Fruit fly (Drosophila melanogaster) whole organism, wandering third instar larva: ENCODE measurements around the gene nocte.

Experiments
- Abd-B ChIP-seq: fragments of >200 bp; optimal IDR thresholded peaks from 2 replicates; lab custom pipeline; 2017; ENCODE audit warnings: missing biosample characterization, missing genetic modification characterization
- CG32264 ChIP-seq: fragments of 200-800 bp; sonication (Bioruptor generic); optimal IDR thresholded peaks from 2 replicates; lab custom pipeline; 2016; ENCODE audit warnings: missing biosample characterization, missing genetic modification characterization
- CG9705 ChIP-seq: fragments of 200-800 bp; sonication (Bioruptor generic); optimal IDR thresholded peaks from 2 replicates; lab custom pipeline; 2018; ENCODE audit warnings: missing biosample characterization, mild to moderate bottlenecking, missing genetic modification characterization
- CrebA ChIP-seq: fragments of 200-800 bp; sonication (Bioruptor generic); optimal IDR thresholded peaks from 2 replicates; lab custom pipeline; 2016; ENCODE audit warnings: missing biosample characterization, mild to moderate bottlenecking, missing genetic modification characterization, borderline replicate concordance
- Dfd ChIP-seq: fragments of >200 bp; optimal IDR thresholded peaks from 2 replicates; lab custom pipeline; 2017; ENCODE audit warnings: missing biosample characterization, missing genetic modification characterization
- Dif ChIP-seq: fragments of 200-275, 200-300 bp; sonication (Bioruptor generic); optimal IDR thresholded peaks from 2 replicates; lab custom pipeline; 2018; ENCODE audit warnings: missing biosample characterization, missing genetic modification characterization; ENCODE audit not compliant: partially characterized antibody
- GATAd ChIP-seq: sonication (Bioruptor generic); optimal IDR thresholded peaks from 2 replicates; lab custom pipeline; 2016; ENCODE audit warnings: missing biosample characterization, missing genetic modification characterization
- HLH106 ChIP-seq: fragments of 200-800 bp; optimal IDR thresholded peaks from 3 replicates; lab custom pipeline; 2019; ENCODE audit warnings: missing biosample characterization, mild to moderate bottlenecking, missing genetic modification characterization, moderate library complexity
- Hnf4 ChIP-seq: fragments of 200-800 bp; sonication (Bioruptor generic); optimal IDR thresholded peaks from 2 replicates; lab custom pipeline; 2016; ENCODE audit warnings: missing biosample characterization, mild to moderate bottlenecking, missing genetic modification characterization
- Hr78 ChIP-seq: fragments of >200 bp; optimal IDR thresholded peaks from 2 replicates; lab custom pipeline; 2017; ENCODE audit warnings: missing biosample characterization, missing genetic modification characterization
- Hr83 ChIP-seq: fragments of 200-300 bp; sonication (Bioruptor generic); optimal IDR thresholded peaks from 2 replicates; lab custom pipeline; 2016; ENCODE audit warnings: missing biosample characterization, mild to moderate bottlenecking, missing genetic modification characterization, moderate library complexity; ENCODE audit not compliant: poor library complexity, severe bottlenecking
- Jra ChIP-seq: sonication (Bioruptor generic); optimal IDR thresholded peaks from 2 replicates; lab custom pipeline; 2016; ENCODE audit warnings: missing biosample characterization, missing genetic modification characterization
- Mio ChIP-seq: sonication (Bioruptor generic); optimal IDR thresholded peaks from 2 replicates; lab custom pipeline; 2016; ENCODE audit warnings: missing biosample characterization, missing genetic modification characterization
- Myc ChIP-seq: fragments of >200 bp; optimal IDR thresholded peaks from 2 replicates; lab custom pipeline; 2017
- N ChIP-seq: fragments of >200 bp; optimal IDR thresholded peaks from 2 replicates; lab custom pipeline; 2018; ENCODE audit warnings: missing biosample characterization, missing external identifiers, missing genetic modification characterization
- OdsH ChIP-seq: fragments of 200-800 bp; sonication (Bioruptor generic); optimal IDR thresholded peaks from 2 replicates; lab custom pipeline; 2016; ENCODE audit warnings: missing biosample characterization, mild to moderate bottlenecking, missing genetic modification characterization
- Rel ChIP-seq, 2 experiments: fragments of 200-800 bp; sonication (Bioruptor generic) in 1 of 2; optimal IDR thresholded peaks; 2 replicates in 1 of 2; 3 replicates in 1 of 2; lab custom pipeline; 2016 to 2019; ENCODE audit warnings: mild to moderate bottlenecking in 2 of 2, missing biosample characterization in 2 of 2, missing genetic modification characterization in 2 of 2, moderate library complexity in 1 of 2
- Sp1 ChIP-seq: fragments of 200-800 bp; sonication (Bioruptor generic); optimal IDR thresholded peaks from 3 replicates; lab custom pipeline; 2019; ENCODE audit warnings: missing biosample characterization, mild to moderate bottlenecking, missing genetic modification characterization, moderate library complexity
- Vsx2 ChIP-seq: fragments of 200-300, 225-300 bp; sonication (Bioruptor generic); optimal IDR thresholded peaks from 2 replicates; lab custom pipeline; 2018; ENCODE audit warnings: missing biosample characterization, missing genetic modification characterization; ENCODE audit not compliant: partially characterized antibody
- br ChIP-seq: fragments of 200-800 bp; sonication (Bioruptor generic); optimal IDR thresholded peaks from 2 replicates; lab custom pipeline; 2016; ENCODE audit warnings: missing biosample characterization, missing genetic modification characterization
- brk ChIP-seq: fragments of 200-800 bp; sonication (Bioruptor generic); optimal IDR thresholded peaks from 2 replicates; lab custom pipeline; 2016; ENCODE audit warnings: missing biosample characterization, mild to moderate bottlenecking, missing genetic modification characterization
- dl ChIP-seq, 2 experiments: fragments of 175-275, 200-275 bp in 1 of 2; fragments of 200-275 bp in 1 of 2; sonication (Bioruptor generic); optimal IDR thresholded peaks; lab custom pipeline; 2018; ENCODE audit warnings: mild to moderate bottlenecking in 2 of 2, missing biosample characterization in 2 of 2, missing genetic modification characterization in 2 of 2, moderate library complexity in 2 of 2; ENCODE audit not compliant: partially characterized antibody in 2 of 2, insufficient read depth in 1 of 2
- dmrt93B ChIP-seq: fragments of 200-800 bp; sonication (Bioruptor generic); optimal IDR thresholded peaks from 2 replicates; lab custom pipeline; 2018; ENCODE audit warnings: missing biosample characterization, mild to moderate bottlenecking, missing genetic modification characterization
- dsf ChIP-seq: sonication (Bioruptor generic); optimal IDR thresholded peaks from 2 replicates; lab custom pipeline; 2016; ENCODE audit warnings: missing biosample characterization, missing genetic modification characterization, borderline replicate concordance
- ey ChIP-seq: fragments of 200-800 bp; sonication (Bioruptor generic); optimal IDR thresholded peaks from 2 replicates; lab custom pipeline; 2016; ENCODE audit warnings: missing biosample characterization, missing genetic modification characterization
- foxo ChIP-seq, 2 experiments: fragments of 200-800 bp; sonication (Bioruptor generic); optimal IDR thresholded peaks; 2 replicates in 1 of 2; 3 replicates in 1 of 2; lab custom pipeline; 2016 to 2017; ENCODE audit warnings: missing biosample characterization in 2 of 2, missing genetic modification characterization in 2 of 2
- fru ChIP-seq: fragments of 200-800 bp; sonication (Bioruptor generic); optimal IDR thresholded peaks from 3 replicates; lab custom pipeline; 2016; ENCODE audit warnings: missing biosample characterization, mild to moderate bottlenecking, missing genetic modification characterization
- h ChIP-seq: fragments of 200-800 bp; sonication (Bioruptor generic); optimal IDR thresholded peaks from 3 replicates; lab custom pipeline; 2016; ENCODE audit warnings: missing biosample characterization, mild to moderate bottlenecking, missing genetic modification characterization
- jim ChIP-seq: fragments of 175-275, 200-325 bp; sonication (Bioruptor generic); optimal IDR thresholded peaks from 2 replicates; lab custom pipeline; 2016; ENCODE audit warnings: missing biosample characterization, mild to moderate bottlenecking, missing genetic modification characterization
- lola ChIP-seq: fragments of >200 bp; optimal IDR thresholded peaks from 2 replicates; lab custom pipeline; 2017; ENCODE audit warnings: missing biosample characterization, missing genetic modification characterization
- pan ChIP-seq: fragments of >200 bp; optimal IDR thresholded peaks from 2 replicates; lab custom pipeline; 2017
- psq ChIP-seq: fragments of 200-800 bp; sonication (Bioruptor generic); optimal IDR thresholded peaks from 3 replicates; lab custom pipeline; 2017; ENCODE audit warnings: missing biosample characterization, mild to moderate bottlenecking, missing genetic modification characterization, moderate library complexity
- rgr ChIP-seq: fragments of 200-800 bp; sonication (Bioruptor generic); optimal IDR thresholded peaks from 3 replicates; lab custom pipeline; 2016; ENCODE audit warnings: missing biosample characterization, mild to moderate bottlenecking, missing genetic modification characterization
- sage ChIP-seq: fragments of 200-800 bp; sonication (Bioruptor generic); optimal IDR thresholded peaks from 2 replicates; lab custom pipeline; 2016; ENCODE audit warnings: missing biosample characterization, mild to moderate bottlenecking, missing genetic modification characterization
- sv ChIP-seq: fragments of 200-800 bp; sonication (Bioruptor generic); optimal IDR thresholded peaks from 3 replicates; lab custom pipeline; 2016; ENCODE audit warnings: missing biosample characterization, missing genetic modification characterization
- tai ChIP-seq: sonication (Bioruptor generic); optimal IDR thresholded peaks from 2 replicates; lab custom pipeline; 2016; ENCODE audit warnings: missing biosample characterization, missing genetic modification characterization
- woc ChIP-seq: sonication (Bioruptor generic); optimal IDR thresholded peaks from 2 replicates; lab custom pipeline; 2016; ENCODE audit warnings: missing biosample characterization, mild to moderate bottlenecking, missing genetic modification characterization

Gene nocte

dm6 chrX:10463056-10463710, 11.3 kb downstream of the nocte start:
- TF ChIP-seq brk (GFP tag; lab: Kevin White, UChicago): no peak
- no peak for TF ChIP-seq Myc (lab: Kevin White, UChicago)
- TF ChIP-seq tai (GFP tag; lab: Kevin White, UChicago): no peak
- TF ChIP-seq dsf (GFP tag; lab: Kevin White, UChicago): no peak
- no peak for TF ChIP-seq CG9705 (GFP tag; lab: Kevin White, UChicago)
- peak; percentile 29 for TF ChIP-seq fru (GFP tag; lab: Kevin White, UChicago)
- TF ChIP-seq Vsx2 (GFP tag; lab: Kevin White, UChicago): no peak
- peak; percentile 36 for TF ChIP-seq Hr83 (GFP tag; lab: Kevin White, UChicago)
- TF ChIP-seq Dfd (GFP tag; lab: Kevin White, UChicago): no peak
- TF ChIP-seq pan (lab: Kevin White, UChicago): no peak
- no peak for TF ChIP-seq CG32264 (GFP tag; lab: Kevin White, UChicago)
- no peak for TF ChIP-seq Rel (GFP tag; optimal IDR thresholded peaks at IDR 0.05; lab: Kevin White, UChicago)
- peak; percentile 5 for TF ChIP-seq Rel (tag; optimal IDR thresholded peaks at IDR 0.05; lab: Kevin White, UChicago)
- no peak for TF ChIP-seq dl (GFP tag; optimal IDR thresholded peaks at IDR 0.05; lab: Kevin White, UChicago; ENCODE audit: insufficient read depth in 1 of 2, partially characterized antibody in 2 of 2)
- no peak for TF ChIP-seq Jra
- TF ChIP-seq h (GFP tag; lab: Kevin White, UChicago): peak; percentile 19
- no peak for TF ChIP-seq br
- TF ChIP-seq ey: peak; percentile 0
- no peak for TF ChIP-seq CrebA (GFP tag; lab: Kevin White, UChicago)
- no peak for TF ChIP-seq Abd-B (GFP tag; lab: Kevin White, UChicago)
- TF ChIP-seq rgr: no peak
- TF ChIP-seq dmrt93B (GFP tag; lab: Kevin White, UChicago): no peak
- TF ChIP-seq lola (GFP tag; lab: Kevin White, UChicago): no peak
- peak; percentile 14 for TF ChIP-seq Sp1 (GFP tag; lab: Kevin White, UChicago)
- TF ChIP-seq Hr78 (GFP tag; lab: Kevin White, UChicago): no peak
- TF ChIP-seq foxo (GFP tag; optimal IDR thresholded peaks at IDR 0.05; lab: Kevin White, UChicago): peak in 1 of 2 experiments; percentile 42
- TF ChIP-seq HLH106 (tag; lab: Kevin White, UChicago): peak; percentile 16
- TF ChIP-seq jim (GFP tag; lab: Kevin White, UChicago): no peak
- TF ChIP-seq sage (GFP tag; lab: Kevin White, UChicago): no peak
- no peak for TF ChIP-seq sv (GFP tag; lab: Kevin White, UChicago)
- no peak for TF ChIP-seq woc (GFP tag; lab: Kevin White, UChicago)

- no peak for TF ChIP-seq N (GFP tag; lab: Kevin White, UChicago)
- peak; percentile 14 for TF ChIP-seq rgr
- TF ChIP-seq dsf (GFP tag; lab: Kevin White, UChicago): no peak
- no peak for TF ChIP-seq OdsH
- peak; percentile 3 for TF ChIP-seq Sp1 (GFP tag; lab: Kevin White, UChicago)
These were observed 12.5 kb downstream of the nocte start for dm6 chrX:10461938-10462337.

dm6 chrX:10460506-10461114, 13.9 kb downstream of the nocte start, which contains the start of gene Neb-cGP:
TSS of gene Neb-cGP (plus strand) at chrX:10460736.
- TF ChIP-seq Abd-B (GFP tag; lab: Kevin White, UChicago) (no peak), sv (GFP tag; lab: Kevin White, UChicago) (peak; percentile 51), dsf (GFP tag; lab: Kevin White, UChicago) (peak; percentile 39), Mio (GFP tag; lab: Kevin White, UChicago) (no peak), br (peak; percentile 53), Dif (no peak), Hr83 (GFP tag; lab: Kevin White, UChicago) (peak; percentile 90), GATAd (GFP tag; lab: Kevin White, UChicago) (no peak), tai (GFP tag; lab: Kevin White, UChicago) (no peak), fru (GFP tag; lab: Kevin White, UChicago) (peak; percentile 62), CG32264 (GFP tag; lab: Kevin White, UChicago) (no peak), CG9705 (GFP tag; lab: Kevin White, UChicago) (peak; percentile 58), CrebA (GFP tag; lab: Kevin White, UChicago) (no peak), jim (GFP tag; lab: Kevin White, UChicago) (no peak), woc (GFP tag; lab: Kevin White, UChicago) (peak; percentile 11), foxo (GFP tag; optimal IDR thresholded peaks at IDR 0.05; lab: Kevin White, UChicago) (peak in 1 of 2 experiments; percentile 83), Rel (GFP tag; optimal IDR thresholded peaks at IDR 0.05; lab: Kevin White, UChicago) (no peak), Rel (tag; optimal IDR thresholded peaks at IDR 0.05; lab: Kevin White, UChicago) (peak; percentile 65), Hr78 (GFP tag; lab: Kevin White, UChicago) (no peak), Myc (lab: Kevin White, UChicago) (peak; percentile 45), pan (lab: Kevin White, UChicago) (no peak), Hnf4 (no peak), dmrt93B (GFP tag; lab: Kevin White, UChicago) (peak; percentile 51), h (GFP tag; lab: Kevin White, UChicago) (peak; percentile 77), OdsH (peak; percentile 55), sage (GFP tag; lab: Kevin White, UChicago) (peak; percentile 31), Jra (no peak), Sp1 (GFP tag; lab: Kevin White, UChicago) (peak; percentile 56), psq (GFP tag; lab: Kevin White, UChicago) (peak; percentile 46), brk (GFP tag; lab: Kevin White, UChicago) (no peak), rgr (peak; percentile 75), HLH106 (tag; lab: Kevin White, UChicago) (peak; percentile 66), N (GFP tag; lab: Kevin White, UChicago) (no peak), dl (GFP tag; optimal IDR thresholded peaks at IDR 0.05; lab: Kevin White, UChicago; ENCODE audit: insufficient read depth in 1 of 2, partially characterized antibody in 2 of 2) (no peak), ey (peak; percentile 48), lola (GFP tag; lab: Kevin White, UChicago) (no peak), Dfd (GFP tag; lab: Kevin White, UChicago) (no peak)
